Worm (Caenorhabditis elegans) whole organism, young adult: ENCODE data around the gene ccpp-6.

Experiments used
- B0035.1 ChIP-seq: sonication (generic microtip); optimal IDR thresholded peaks from 2 replicates; lab custom pipeline; 2016; ENCODE audit warnings: missing genetic modification characterization, mild to moderate bottlenecking, missing compliant biosample characterization, missing genotype, missing genetic modification reagents
- C17E4.6 ChIP-seq: fragments of 200-800 bp; sonication (Bioruptor generic); IDR thresholded peaks from 2 replicates; pipeline ENCODE4 v1.3.6; 2022; ENCODE audit warnings: missing genetic modification reagents, missing genetic modification characterization, missing compliant biosample characterization
- D2030.7 ChIP-seq: fragments of 200-800 bp; sonication (Bioruptor generic); IDR thresholded peaks from 2 replicates; pipeline ENCODE4 v1.3.6; 2022; ENCODE audit warnings: missing genetic modification reagents, missing genetic modification characterization, missing compliant biosample characterization
- F37B4.10 ChIP-seq: fragments of 200-800 bp; sonication (Bioruptor generic); IDR thresholded peaks from 2 replicates; pipeline ENCODE4 v1.3.6; 2022; ENCODE audit warnings: missing genetic modification characterization, missing compliant biosample characterization
- F39B2.1 ChIP-seq: fragments of 200-800 bp; sonication (Bioruptor generic); IDR thresholded peaks from 2 replicates; pipeline ENCODE4 v1.3.6; 2022; ENCODE audit warnings: missing genetic modification reagents, missing genetic modification characterization, missing compliant biosample characterization
- F49E8.2 ChIP-seq: sonication (generic microtip); optimal IDR thresholded peaks from 3 replicates; lab custom pipeline; 2017; ENCODE audit warnings: missing genetic modification characterization, mild to moderate bottlenecking, missing compliant biosample characterization, antibody characterized with exemption, moderate library complexity; ENCODE audit not compliant: insufficient read depth
- F52B5.7 ChIP-seq: sonication (generic microtip); optimal IDR thresholded peaks from 2 replicates; lab custom pipeline; 2016; ENCODE audit warnings: mild to moderate bottlenecking, missing genetic modification characterization, missing compliant biosample characterization
- F55B11.4 ChIP-seq: sonication (generic microtip); optimal IDR thresholded peaks from 2 replicates; lab custom pipeline; 2016; ENCODE audit warnings: missing compliant biosample characterization, missing genetic modification characterization, borderline replicate concordance; ENCODE audit not compliant: insufficient read depth
- F57C9.4 ChIP-seq: sonication (generic microtip); optimal IDR thresholded peaks from 2 replicates; lab custom pipeline; 2017; ENCODE audit warnings: mild to moderate bottlenecking, missing genetic modification characterization, missing compliant biosample characterization
- Y53F4B.3 ChIP-seq: fragments of 200-800 bp; sonication (Bioruptor generic); IDR thresholded peaks from 2 replicates; pipeline ENCODE4 v1.3.6; 2022; ENCODE audit warnings: missing genetic modification reagents, missing genetic modification characterization, missing compliant biosample characterization
- Y53G8AR.9 ChIP-seq: fragments of 200-800 bp; sonication (Bioruptor generic); conservative IDR thresholded peaks from 2 replicates; pipeline ENCODE4 v1.3.6; 2022; ENCODE audit warnings: missing genetic modification reagents, missing genetic modification characterization, missing compliant biosample characterization
- ama-1 ChIP-seq, 3 experiments: fragments of 150-350 bp in 1 of 3; sonication (generic microtip) in 2 of 3; optimal IDR thresholded peaks; 2 replicates each; lab custom pipeline; 2014 to 2018; ENCODE audit warnings: missing biosample characterization in 2 of 3, missing genetic modification characterization in 2 of 3, missing genetic modification reagents in 2 of 3
- aptf-2 ChIP-seq: fragments of 200-800 bp; sonication (Bioruptor generic); conservative IDR thresholded peaks from 2 replicates; pipeline ENCODE4 v1.3.6; 2022; ENCODE audit warnings: missing genetic modification reagents, missing genetic modification characterization, missing compliant biosample characterization
- atf-7 ChIP-seq: sonication (generic microtip); optimal IDR thresholded peaks from 2 replicates; lab custom pipeline; 2017; ENCODE audit warnings: mild to moderate bottlenecking, missing genetic modification characterization, missing compliant biosample characterization
- attf-5 ChIP-seq: fragments of 200-800 bp; sonication (Bioruptor generic); optimal IDR thresholded peaks from 2 replicates; lab custom pipeline; 2018; ENCODE audit warnings: mild to moderate bottlenecking, missing genetic modification characterization, missing compliant biosample characterization
- cebp-2 ChIP-seq: fragments of 200-800 bp; sonication (Bioruptor generic); IDR thresholded peaks from 2 replicates; pipeline ENCODE4 v1.3.6; 2022; ENCODE audit warnings: missing genetic modification characterization, missing compliant biosample characterization
- ceh-40 ChIP-seq: fragments of 200-800 bp; sonication (Bioruptor generic); IDR thresholded peaks from 2 replicates; pipeline ENCODE4 v1.3.6; 2022; ENCODE audit warnings: missing genetic modification characterization, missing compliant biosample characterization
- ceh-58 ChIP-seq: fragments of 200-800 bp; sonication (Bioruptor generic); IDR thresholded peaks from 2 replicates; pipeline ENCODE4 v1.3.6; 2022; ENCODE audit warnings: missing genetic modification characterization, missing compliant biosample characterization
- dox-1 ChIP-seq: fragments of 200-800 bp; sonication (Bioruptor generic); IDR thresholded peaks from 2 replicates; pipeline ENCODE4 v1.3.6; 2022; ENCODE audit warnings: missing genetic modification reagents, missing genetic modification characterization, missing compliant biosample characterization
- efl-1 ChIP-seq: fragments of 150-350 bp; optimal IDR thresholded peaks from 2 replicates; lab custom pipeline; 2014; ENCODE audit warnings: missing biosample characterization, missing genetic modification reagents, missing genetic modification characterization
- ets-4 ChIP-seq: fragments of 200-800 bp; sonication (Bioruptor generic); optimal IDR thresholded peaks from 2 replicates; lab custom pipeline; 2018; ENCODE audit warnings: mild to moderate bottlenecking, missing genetic modification characterization, missing compliant biosample characterization
- fkh-3 ChIP-seq: sonication (generic microtip); optimal IDR thresholded peaks from 2 replicates; lab custom pipeline; 2016; ENCODE audit warnings: mild to moderate bottlenecking, missing genetic modification characterization, missing compliant biosample characterization
- him-1 ChIP-seq: sonication (generic microtip); optimal IDR thresholded peaks from 2 replicates; lab custom pipeline; 2016; ENCODE audit warnings: missing genotype, missing genetic modification reagents, missing genetic modification characterization, missing compliant biosample characterization
- hlh-12 ChIP-seq: sonication (generic microtip); optimal IDR thresholded peaks from 2 replicates; lab custom pipeline; 2016; ENCODE audit warnings: missing genetic modification characterization, missing compliant biosample characterization
- hrde-1 ChIP-seq: sonication (generic microtip); optimal IDR thresholded peaks from 2 replicates; lab custom pipeline; 2016; ENCODE audit warnings: missing genetic modification characterization, mild to moderate bottlenecking, missing compliant biosample characterization, moderate library complexity, missing genotype, missing genetic modification reagents, borderline replicate concordance
- lin-26 ChIP-seq: fragments of 200-800 bp; sonication (Bioruptor generic); IDR thresholded peaks from 2 replicates; pipeline ENCODE4 v1.3.6; 2022; ENCODE audit warnings: missing genetic modification reagents, missing genetic modification characterization, missing compliant biosample characterization
- lin-54 ChIP-seq: fragments of 200-800 bp; sonication (Bioruptor generic); optimal IDR thresholded peaks from 2 replicates; lab custom pipeline; 2018; ENCODE audit warnings: mild to moderate bottlenecking, missing genetic modification characterization, missing compliant biosample characterization
- lsy-27 ChIP-seq: sonication (generic microtip); optimal IDR thresholded peaks from 2 replicates; lab custom pipeline; 2017; ENCODE audit warnings: missing genetic modification characterization, mild to moderate bottlenecking, missing compliant biosample characterization, antibody characterized with exemption, missing genotype, borderline replicate concordance; ENCODE audit not compliant: insufficient read depth
- madf-8 ChIP-seq: fragments of 200-800 bp; sonication (Bioruptor generic); conservative IDR thresholded peaks from 2 replicates; pipeline ENCODE4 v1.3.6; 2022; ENCODE audit warnings: missing genetic modification reagents, missing genetic modification characterization, missing compliant biosample characterization
- mes-4 ChIP-seq: sonication (generic microtip); optimal IDR thresholded peaks from 2 replicates; lab custom pipeline; 2016; ENCODE audit warnings: missing genotype, missing genetic modification characterization, missing compliant biosample characterization
- nhr-120 ChIP-seq: fragments of 200-800 bp; sonication (Bioruptor generic); IDR thresholded peaks from 2 replicates; pipeline ENCODE4 v1.3.6; 2022; ENCODE audit warnings: missing genetic modification characterization, missing compliant biosample characterization
- nhr-27 ChIP-seq: fragments of 200-800 bp; sonication (Bioruptor generic); optimal IDR thresholded peaks from 2 replicates; lab custom pipeline; 2018; ENCODE audit warnings: mild to moderate bottlenecking, missing genetic modification characterization, moderate library complexity, missing compliant biosample characterization
- pbrm-1 ChIP-seq: fragments of 200-800 bp; sonication (Bioruptor generic); IDR thresholded peaks from 2 replicates; pipeline ENCODE4 v1.3.6; 2022; ENCODE audit warnings: missing genetic modification reagents, missing genetic modification characterization, missing compliant biosample characterization
- pha-4 ChIP-seq: fragments of 150-350 bp; sonication (generic microtip); optimal IDR thresholded peaks from 2 replicates; lab custom pipeline; 2014; ENCODE audit warnings: missing biosample characterization, missing genetic modification reagents, missing genetic modification characterization
- rcor-1 ChIP-seq: fragments of 200-800 bp; sonication (Bioruptor generic); IDR thresholded peaks from 2 replicates; pipeline ENCODE4 v1.3.6; 2022; ENCODE audit warnings: missing genetic modification reagents, missing genetic modification characterization, missing compliant biosample characterization
- repo-1 ChIP-seq: sonication (generic microtip); optimal IDR thresholded peaks from 2 replicates; lab custom pipeline; 2017; ENCODE audit warnings: mild to moderate bottlenecking, missing genetic modification characterization, missing compliant biosample characterization
- rpc-1 ChIP-seq, 2 experiments: fragments of 150-350 bp in 1 of 2; sonication (generic microtip) in 1 of 2; optimal IDR thresholded peaks; 2 replicates each; lab custom pipeline; 2014 to 2018; ENCODE audit warnings: missing biosample characterization in 1 of 2, missing genetic modification characterization in 1 of 2, missing genetic modification reagents in 1 of 2, missing genotype in 1 of 2
- sdz-38 ChIP-seq: sonication (generic microtip); optimal IDR thresholded peaks from 2 replicates; lab custom pipeline; 2016; ENCODE audit warnings: missing genotype, missing genetic modification characterization, missing compliant biosample characterization
- snpc-1.1 ChIP-seq: sonication (generic microtip); optimal IDR thresholded peaks from 2 replicates; lab custom pipeline; 2017; ENCODE audit warnings: missing genetic modification characterization, mild to moderate bottlenecking, missing compliant biosample characterization, antibody characterized with exemption, moderate library complexity, missing genotype, missing genetic modification reagents; ENCODE audit not compliant: insufficient read depth
- snpc-1.3 ChIP-seq: sonication (generic microtip); optimal IDR thresholded peaks from 2 replicates; lab custom pipeline; 2017; ENCODE audit warnings: missing genetic modification characterization, mild to moderate bottlenecking, missing compliant biosample characterization, antibody characterized with exemption, moderate library complexity, missing genotype, missing genetic modification reagents; ENCODE audit not compliant: insufficient read depth
- snpc-3.4 ChIP-seq: sonication (generic microtip); optimal IDR thresholded peaks from 2 replicates; lab custom pipeline; 2017; ENCODE audit warnings: missing genetic modification characterization, mild to moderate bottlenecking, missing compliant biosample characterization, antibody characterized with exemption, moderate library complexity, missing genotype, missing genetic modification reagents
- snpc-4 ChIP-seq, 5 experiments: fragments of 150-350 bp in 1 of 5; sonication (generic microtip) in 4 of 5; optimal IDR thresholded peaks; 2 replicates each; lab custom pipeline; 2014 to 2018; ENCODE audit warnings: missing genetic modification characterization in 5 of 5, missing biosample characterization in 3 of 5, antibody characterized with exemption in 2 of 5, mild to moderate bottlenecking in 2 of 5, missing compliant biosample characterization in 2 of 5, missing genotype in 2 of 5, moderate library complexity in 2 of 5, missing genetic modification reagents in 1 of 5
- sptf-2 ChIP-seq: fragments of 200-800 bp; sonication (Bioruptor generic); optimal IDR thresholded peaks from 2 replicates; lab custom pipeline; 2018; ENCODE audit warnings: mild to moderate bottlenecking, missing genetic modification characterization, missing compliant biosample characterization
- unc-130 ChIP-seq: sonication (generic microtip); optimal IDR thresholded peaks from 2 replicates; lab custom pipeline; 2016; ENCODE audit warnings: missing genetic modification reagents, missing genetic modification characterization, missing compliant biosample characterization
- xnd-1 ChIP-seq: sonication (generic microtip); optimal IDR thresholded peaks from 2 replicates; lab custom pipeline; 2016; ENCODE audit warnings: missing genotype, missing genetic modification reagents, missing genetic modification characterization, missing compliant biosample characterization
- ztf-18 ChIP-seq: sonication (generic microtip); optimal IDR thresholded peaks from 2 replicates; lab custom pipeline; 2016; ENCODE audit warnings: missing genotype, mild to moderate bottlenecking, missing genetic modification characterization, missing compliant biosample characterization

Gene ccpp-6

ce11 chrII:5353642-5354041 lies 33.5 kb downstream of the ccpp-6 start:
- TF ChIP-seq dox-1 (GFP tag; lab: Robert Waterston, UW) (peak; percentile 73), ceh-40 (peak; percentile 90), Y53G8AR.9 (GFP tag; lab: Robert Waterston, UW) (peak; percentile 71; the same call in 1 of the 2 replicates), xnd-1 (tag; lab: Kevin White, UChicago) (peak; percentile 24), fkh-3 (tag; lab: Kevin White, UChicago) (peak; percentile 89), unc-130 (GFP tag; lab: Kevin White, UChicago) (peak; percentile 40), rpc-1 (optimal IDR thresholded peaks at IDR 0.05; lab: Kevin White, UChicago) (peak; percentile 76), rpc-1 (tag; optimal IDR thresholded peaks at IDR 0.05; lab: Kevin White, UChicago) (peak; percentile 93), hrde-1 (tag; lab: Kevin White, UChicago) (peak; percentile 85), F57C9.4 (peak; percentile 77), pha-4 (tag; lab: Kevin White, UChicago) (no peak), snpc-1.1 (tag; lab: Kevin White, UChicago) (peak; percentile 43), rcor-1 (GFP tag; lab: Robert Waterston, UW) (no peak), lin-54 (peak; percentile 71), lin-26 (GFP tag; lab: Robert Waterston, UW) (peak; percentile 96), him-1 (peak; percentile 57), atf-7 (peak; percentile 62), F49E8.2 (tag; lab: Kevin White, UChicago) (peak; percentile 60), D2030.7 (GFP tag; lab: Robert Waterston, UW) (peak; percentile 37; the same call in 1 of the 2 replicates), sdz-38 (tag; lab: Kevin White, UChicago) (no peak), lsy-27 (tag; lab: Kevin White, UChicago) (no peak), ceh-58 (GFP tag; lab: Robert Waterston, UW) (peak; percentile 92), ama-1 (optimal IDR thresholded peaks at IDR 0.05; lab: Kevin White, UChicago) (no peak), ama-1 (GFP tag; optimal IDR thresholded peaks at IDR 0.05; lab: Kevin White, UChicago) (peak; percentile 48 to 64), Y53F4B.3 (peak; percentile 26; the same call in 1 of the 2 replicates), ztf-18 (tag; lab: Kevin White, UChicago) (peak; percentile 46), C17E4.6 (no peak), pbrm-1 (peak; percentile 77), F37B4.10 (GFP tag; lab: Robert Waterston, UW) (0 out of 2 replicates have a peak, but pooled peaks have one; percentile 66), F55B11.4 (tag; lab: Kevin White, UChicago) (no peak), aptf-2 (GFP tag; lab: Robert Waterston, UW) (no peak), F39B2.1 (no peak), cebp-2 (0 out of 2 replicates have a peak, but pooled peaks have one; percentile 67), nhr-27 (tag; lab: Kevin White, UChicago) (peak; percentile 69), F52B5.7 (tag; lab: Kevin White, UChicago) (peak; percentile 92), madf-8 (GFP tag; lab: Robert Waterston, UW) (no peak), hlh-12 (tag; lab: Kevin White, UChicago) (peak; percentile 37), nhr-120 (GFP tag; lab: Robert Waterston, UW) (no peak), efl-1 (no peak), sptf-2 (GFP tag; lab: Kevin White, UChicago) (no peak), repo-1 (tag; lab: Kevin White, UChicago) (peak; percentile 86), B0035.1 (tag; lab: Kevin White, UChicago) (peak; percentile 0), snpc-3.4 (tag; lab: Kevin White, UChicago) (no peak), attf-5 (GFP tag; lab: Kevin White, UChicago) (peak; percentile 65), snpc-4 (GFP tag; optimal IDR thresholded peaks at IDR 0.05; lab: Kevin White, UChicago) (peak; percentile 8), snpc-4 (tag; optimal IDR thresholded peaks at IDR 0.05; lab: Kevin White, UChicago) (peak in 3 of 4 experiments; percentile 38 to 52 (median 49)), ets-4 (GFP tag; lab: Kevin White, UChicago) (no peak), mes-4 (tag; lab: Kevin White, UChicago) (peak; percentile 78), snpc-1.3 (tag; lab: Kevin White, UChicago) (peak; percentile 68)
